Fruit fly (Drosophila melanogaster) whole organism, prepupa: ENCODE measurements around the gene sw.
A peak's percentile ranks its signal among the peaks of the same experiment; 100 is the strongest.

Source experiments
- Blimp-1 ChIP-seq: fragments of 200-800 bp; sonication (Bioruptor generic); optimal IDR thresholded peaks from 3 replicates; lab custom pipeline; 2017; ENCODE audit warnings: missing biosample characterization, missing genetic modification characterization, mild to moderate bottlenecking, moderate library complexity, missing genetic modification reagents
- CG10631 ChIP-seq: fragments of 200-800 bp; sonication (Bioruptor generic); optimal IDR thresholded peaks from 2 replicates; lab custom pipeline; 2016; ENCODE audit warnings: missing biosample characterization, missing genetic modification characterization
- CG10669 ChIP-seq: fragments of 200-800 bp; sonication (Bioruptor generic); optimal IDR thresholded peaks from 3 replicates; lab custom pipeline; 2018; ENCODE audit warnings: missing biosample characterization, mild to moderate bottlenecking, missing genetic modification characterization, moderate library complexity
- CG11902 ChIP-seq: fragments of 200-800 bp; sonication (Bioruptor generic); optimal IDR thresholded peaks from 3 replicates; lab custom pipeline; 2016; ENCODE audit warnings: missing biosample characterization, missing genetic modification characterization
- CG15336 ChIP-seq: fragments of 200-800 bp; sonication (Bioruptor generic); IDR thresholded peaks from 2 replicates; pipeline ENCODE4 v1.3.6; 2022; ENCODE audit warnings: missing biosample characterization, missing genetic modification characterization
- CG1621 ChIP-seq: fragments of 200-800 bp; sonication (Bioruptor generic); optimal IDR thresholded peaks from 3 replicates; lab custom pipeline; 2018; ENCODE audit warnings: missing biosample characterization, mild to moderate bottlenecking, missing genetic modification characterization
- CG16779 ChIP-seq: fragments of 200-800 bp; sonication (Bioruptor generic); optimal IDR thresholded peaks from 3 replicates; lab custom pipeline; 2017; ENCODE audit warnings: missing biosample characterization, mild to moderate bottlenecking, missing genetic modification characterization
- CG3032 ChIP-seq: fragments of 200-800 bp; optimal IDR thresholded peaks from 2 replicates; lab custom pipeline; 2019; ENCODE audit warnings: missing biosample characterization, mild to moderate bottlenecking, missing genetic modification characterization, moderate library complexity
- CG31627 ChIP-seq: fragments of 200-800 bp; sonication (Bioruptor generic); optimal IDR thresholded peaks from 3 replicates; lab custom pipeline; 2016; ENCODE audit warnings: missing biosample characterization, missing genetic modification characterization
- CG34406 ChIP-seq: fragments of 200-800 bp; sonication (Bioruptor generic); optimal IDR thresholded peaks from 3 replicates; lab custom pipeline; 2016; ENCODE audit warnings: missing biosample characterization, missing genetic modification characterization
- CG6163 ChIP-seq: fragments of 200-800 bp; sonication (Bioruptor generic); IDR thresholded peaks from 3 replicates; pipeline ENCODE4 v1.3.6; 2022; ENCODE audit warnings: missing biosample characterization, missing genetic modification characterization
- CG6792 ChIP-seq: fragments of 200-800 bp; sonication (Bioruptor generic); optimal IDR thresholded peaks from 3 replicates; lab custom pipeline; 2016; ENCODE audit warnings: missing biosample characterization, missing genetic modification characterization
- CG6854 ChIP-seq: fragments of 200-800 bp; sonication (Bioruptor generic); optimal IDR thresholded peaks from 2 replicates; lab custom pipeline; 2017; ENCODE audit warnings: missing biosample characterization, mild to moderate bottlenecking, missing genetic modification characterization
- CG7368 ChIP-seq: fragments of 200-800 bp; sonication (Bioruptor generic); optimal IDR thresholded peaks from 3 replicates; lab custom pipeline; 2016; ENCODE audit warnings: missing biosample characterization, missing genetic modification characterization
- CG8119 ChIP-seq: fragments of 200-800 bp; sonication (Bioruptor generic); IDR thresholded peaks from 3 replicates; pipeline ENCODE4 v1.3.6; 2022; ENCODE audit warnings: missing biosample characterization, missing genetic modification characterization
- CG8319 ChIP-seq: fragments of 200-800 bp; sonication (Bioruptor generic); optimal IDR thresholded peaks from 3 replicates; lab custom pipeline; 2016; ENCODE audit warnings: missing biosample characterization, missing genetic modification characterization
- CG8632 ChIP-seq: fragments of 200-800 bp; sonication (Bioruptor generic); optimal IDR thresholded peaks from 3 replicates; lab custom pipeline; 2016; ENCODE audit warnings: missing biosample characterization, missing genetic modification characterization
- Eip78C ChIP-seq: fragments of 200-800 bp; sonication (Bioruptor generic); peaks from one replicate; lab custom pipeline; 2016; ENCODE audit warnings: missing biosample characterization, missing genetic modification characterization
- Gug ChIP-seq: fragments of 200-800 bp; sonication (Bioruptor generic); IDR thresholded peaks from 2 replicates; pipeline ENCODE4 v1.3.6; 2022; ENCODE audit warnings: missing biosample characterization, missing genetic modification characterization
- Hr39 ChIP-seq: fragments of 200-800 bp; sonication (Bioruptor generic); optimal IDR thresholded peaks from 2 replicates; lab custom pipeline; 2016; ENCODE audit warnings: missing biosample characterization, missing genetic modification characterization
- Hr4 ChIP-seq: fragments of 200-800 bp; sonication (Bioruptor generic); optimal IDR thresholded peaks from 3 replicates; lab custom pipeline; 2016; ENCODE audit warnings: missing biosample characterization, missing genetic modification characterization
- Lpt ChIP-seq: fragments of 200-800 bp; sonication (Bioruptor generic); optimal IDR thresholded peaks from 3 replicates; lab custom pipeline; 2016; ENCODE audit warnings: missing biosample characterization, missing genetic modification characterization
- Met ChIP-seq: fragments of 200-800 bp; sonication (Bioruptor generic); optimal IDR thresholded peaks from 3 replicates; lab custom pipeline; 2016; ENCODE audit warnings: missing biosample characterization, missing genetic modification characterization
- Sox102F ChIP-seq: fragments of 200-800 bp; sonication (Bioruptor generic); optimal IDR thresholded peaks from 2 replicates; lab custom pipeline; 2016; ENCODE audit warnings: missing biosample characterization, mild to moderate bottlenecking, missing genetic modification characterization
- Sox14 ChIP-seq: fragments of 200-800 bp; sonication (Bioruptor generic); optimal IDR thresholded peaks from 3 replicates; lab custom pipeline; 2016; ENCODE audit warnings: missing biosample characterization, missing genetic modification characterization
- achi ChIP-seq: fragments of 200-800 bp; sonication (Bioruptor generic); optimal IDR thresholded peaks from 3 replicates; lab custom pipeline; 2016; ENCODE audit warnings: missing biosample characterization, missing genetic modification characterization
- acj6 ChIP-seq: fragments of 200-800 bp; sonication (Bioruptor generic); optimal IDR thresholded peaks from 3 replicates; lab custom pipeline; 2016; ENCODE audit warnings: missing biosample characterization, missing genetic modification characterization
- cyc ChIP-seq: fragments of 200-800 bp; sonication (Bioruptor generic); optimal IDR thresholded peaks from 3 replicates; lab custom pipeline; 2016; ENCODE audit warnings: missing biosample characterization, missing genetic modification characterization
- dac ChIP-seq: fragments of 200-800 bp; sonication (Bioruptor generic); optimal IDR thresholded peaks from 2 replicates; lab custom pipeline; 2017; ENCODE audit warnings: missing biosample characterization, mild to moderate bottlenecking, missing genetic modification characterization
- eg ChIP-seq: fragments of 200-800 bp; sonication (Bioruptor generic); IDR thresholded peaks from 3 replicates; pipeline ENCODE4 v1.3.6; 2022; ENCODE audit warnings: missing biosample characterization, missing genetic modification characterization
- esn ChIP-seq: fragments of 200-800 bp; sonication (Bioruptor generic); optimal IDR thresholded peaks from 2 replicates; lab custom pipeline; 2016; ENCODE audit warnings: missing biosample characterization, mild to moderate bottlenecking, missing genetic modification characterization, moderate library complexity
- fd59A ChIP-seq: fragments of 200-800 bp; sonication (Bioruptor generic); optimal IDR thresholded peaks from 2 replicates; lab custom pipeline; 2017; ENCODE audit warnings: missing biosample characterization, mild to moderate bottlenecking, missing genetic modification characterization, missing genetic modification reagents
- fd85E ChIP-seq: fragments of 200-800 bp; sonication (Bioruptor generic); optimal IDR thresholded peaks from 3 replicates; lab custom pipeline; 2016; ENCODE audit warnings: missing biosample characterization, missing genetic modification characterization
- fkh ChIP-seq: fragments of 200-800 bp; sonication (Bioruptor generic); optimal IDR thresholded peaks from 3 replicates; lab custom pipeline; 2017; ENCODE audit warnings: missing biosample characterization, mild to moderate bottlenecking, missing genetic modification characterization, moderate library complexity
- lz ChIP-seq: fragments of 200-800 bp; sonication (Bioruptor generic); optimal IDR thresholded peaks from 3 replicates; lab custom pipeline; 2016; ENCODE audit warnings: missing biosample characterization, missing genetic modification characterization
- ss ChIP-seq, 2 experiments: fragments of 200-800 bp; sonication (Bioruptor generic); optimal IDR thresholded peaks; 2 replicates in 1 of 2; 3 replicates in 1 of 2; lab custom pipeline; 2017 to 2018; ENCODE audit warnings: mild to moderate bottlenecking in 2 of 2, missing biosample characterization in 2 of 2, missing genetic modification characterization in 2 of 2, moderate library complexity in 1 of 2
- svp ChIP-seq: fragments of 200-800 bp; sonication (Bioruptor generic); peaks from one replicate; lab custom pipeline; 2016; ENCODE audit warnings: missing biosample characterization, missing genetic modification characterization
- topi ChIP-seq: fragments of 200-800 bp; sonication (Bioruptor generic); optimal IDR thresholded peaks from 3 replicates; lab custom pipeline; 2016; ENCODE audit warnings: missing biosample characterization, missing genetic modification characterization
- vri ChIP-seq: fragments of 200-800 bp; sonication (Bioruptor generic); optimal IDR thresholded peaks from 3 replicates; lab custom pipeline; 2016; ENCODE audit warnings: missing biosample characterization, mild to moderate bottlenecking, missing genetic modification characterization

The sw gene

DNA sequence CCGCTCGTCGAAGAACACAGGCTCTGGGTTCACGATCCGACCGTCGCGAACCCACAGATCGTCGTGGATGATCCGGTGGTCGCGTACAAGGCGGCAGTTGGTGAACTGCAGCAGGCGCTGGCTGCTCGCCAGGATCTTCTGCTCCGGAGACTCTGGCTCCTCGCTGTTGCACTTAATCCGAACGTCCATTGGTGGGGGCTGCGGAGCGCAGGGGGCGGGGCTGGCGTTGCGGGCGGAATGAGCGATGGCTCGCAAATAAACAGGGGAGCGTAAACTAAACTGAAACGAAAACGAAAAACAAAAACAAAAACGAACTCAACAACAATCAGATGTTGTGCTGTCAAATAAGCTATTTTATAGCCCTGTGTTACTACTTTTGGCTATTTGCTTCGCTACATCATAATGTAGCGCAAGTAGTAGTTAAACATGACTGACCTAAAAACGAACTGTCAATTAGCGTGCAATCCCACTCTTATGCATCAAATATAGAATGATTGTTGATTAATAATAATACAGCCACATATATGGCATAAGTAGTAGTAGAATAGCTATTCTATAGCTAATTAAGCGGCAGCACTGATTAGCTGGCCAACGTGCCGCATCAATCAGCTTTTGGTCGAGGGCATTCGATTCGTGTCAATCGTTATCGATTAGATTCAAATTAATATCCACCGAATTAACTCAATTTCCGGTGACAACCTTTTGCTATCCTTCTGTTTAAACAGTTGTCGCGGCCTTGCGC lies 20.8 kb upstream of the sw start, which contains the start of gene CG17065 (continued):
- peak; percentile 1 for TF ChIP-seq acj6 (GFP tag; lab: Kevin White, UChicago)
- TF ChIP-seq achi (GFP tag; lab: Kevin White, UChicago), result no peak
- peak; percentile 1 for TF ChIP-seq CG3032 (tag; lab: Kevin White, UChicago)
- TF ChIP-seq ss (GFP tag; optimal IDR thresholded peaks at IDR 0.05; lab: Kevin White, UChicago), result no peak
- peak; percentile 7 for TF ChIP-seq CG10631 (GFP tag; lab: Kevin White, UChicago)
- TF ChIP-seq CG34406 (GFP tag; lab: Kevin White, UChicago), result no peak
- TF ChIP-seq CG16779 (tag; lab: Kevin White, UChicago), result no peak
- peak; percentile 31 for TF ChIP-seq Hr39 (GFP tag; lab: Kevin White, UChicago)
- no peak for TF ChIP-seq Lpt (GFP tag; lab: Kevin White, UChicago)
- no peak for TF ChIP-seq CG7368 (GFP tag; lab: Kevin White, UChicago)
- TF ChIP-seq CG15336 (GFP tag; lab: Robert Waterston, UW), result no peak
- TF ChIP-seq eg, result no peak
- TF ChIP-seq CG8319 (GFP tag; lab: Kevin White, UChicago), result no peak
- TF ChIP-seq CG6792, result no peak
- TF ChIP-seq Met (GFP tag; lab: Kevin White, UChicago), result peak; percentile 24
- no peak for TF ChIP-seq CG1621

- TF ChIP-seq fd85E, result no peak
- TF ChIP-seq Sox14 (GFP tag; lab: Kevin White, UChicago), result peak; percentile 29
- no peak for TF ChIP-seq Gug (GFP tag; lab: Robert Waterston, UW)
- no peak for TF ChIP-seq Eip78C (GFP tag; lab: Kevin White, UChicago)
- TF ChIP-seq svp, result peak; percentile 80
- no peak for TF ChIP-seq CG6854 (GFP tag; lab: Kevin White, UChicago)
- no peak for TF ChIP-seq Sox102F (GFP tag; lab: Kevin White, UChicago)
- peak; percentile 19 for TF ChIP-seq vri
- no peak for TF ChIP-seq achi (GFP tag; lab: Kevin White, UChicago)
- TF ChIP-seq, all 60 proteins: peak for 3
Measured at dm6 chrX:20255977-20256376, 19.8 kb upstream of the sw start.

dm6 chrX:20251586-20252160 lies 15.5 kb upstream of the sw start:
- TF ChIP-seq Eip78C (GFP tag; lab: Kevin White, UChicago) (peak; percentile 19), dac (GFP tag; lab: Kevin White, UChicago) (no peak), CG1621 (peak; percentile 31), Sox14 (GFP tag; lab: Kevin White, UChicago) (peak; percentile 12), ss (GFP tag; optimal IDR thresholded peaks at IDR 0.05; lab: Kevin White, UChicago) (peak in 1 of 2 experiments; percentile 2), vri (peak; percentile 43)

- peak; percentile 10 for TF ChIP-seq Hr39 (GFP tag; lab: Kevin White, UChicago)
- peak; percentile 28 for TF ChIP-seq CG3032 (tag; lab: Kevin White, UChicago)
- TF ChIP-seq vri, result no peak
- TF ChIP-seq esn (GFP tag; lab: Kevin White, UChicago), result peak; percentile 13
- peak; percentile 4 for TF ChIP-seq Met (GFP tag; lab: Kevin White, UChicago)
- no peak for TF ChIP-seq Blimp-1 (GFP tag; lab: Kevin White, UChicago)
- no peak for TF ChIP-seq Hr4 (GFP tag; lab: Kevin White, UChicago)
- TF ChIP-seq Eip78C (GFP tag; lab: Kevin White, UChicago), result peak; percentile 58
- no peak for TF ChIP-seq CG34406 (GFP tag; lab: Kevin White, UChicago)
- peak; percentile 4 for TF ChIP-seq achi (GFP tag; lab: Kevin White, UChicago)
Measured at dm6 chrX:20251069-20251468, 14.9 kb upstream of the sw start, which contains the start of the genes CG17068 and Rab10. CG17068 (minus strand) TSS chrX:20251093. Rab10 (plus strand) TSS chrX:20251338.

dm6 chrX:20247710-20248109 lies 11.5 kb upstream of the sw start:
- TF ChIP-seq fkh (no peak), CG10669 (GFP tag; lab: Kevin White, UChicago) (no peak), esn (GFP tag; lab: Kevin White, UChicago) (peak; percentile 20), fd59A (peak; percentile 35), CG31627 (peak; percentile 22), CG8119 (GFP tag; lab: Robert Waterston, UW) (peak; percentile 50; the same call in 1 of the 3 replicates), CG6163 (peak; percentile 69), CG8632 (GFP tag; lab: Kevin White, UChicago) (no peak), CG11902 (peak; percentile 4), topi (GFP tag; lab: Kevin White, UChicago) (peak; percentile 13), ss (GFP tag; optimal IDR thresholded peaks at IDR 0.05; lab: Kevin White, UChicago) (no peak), fd85E (no peak), Eip78C (GFP tag; lab: Kevin White, UChicago) (peak; percentile 43), CG10631 (GFP tag; lab: Kevin White, UChicago) (peak; percentile 25), CG6854 (GFP tag; lab: Kevin White, UChicago) (no peak), CG1621 (no peak), vri (no peak), Blimp-1 (GFP tag; lab: Kevin White, UChicago) (no peak), lz (GFP tag; lab: Kevin White, UChicago) (peak; percentile 28), cyc (GFP tag; lab: Kevin White, UChicago) (peak; percentile 29)
